In the genomic region with DNA sequence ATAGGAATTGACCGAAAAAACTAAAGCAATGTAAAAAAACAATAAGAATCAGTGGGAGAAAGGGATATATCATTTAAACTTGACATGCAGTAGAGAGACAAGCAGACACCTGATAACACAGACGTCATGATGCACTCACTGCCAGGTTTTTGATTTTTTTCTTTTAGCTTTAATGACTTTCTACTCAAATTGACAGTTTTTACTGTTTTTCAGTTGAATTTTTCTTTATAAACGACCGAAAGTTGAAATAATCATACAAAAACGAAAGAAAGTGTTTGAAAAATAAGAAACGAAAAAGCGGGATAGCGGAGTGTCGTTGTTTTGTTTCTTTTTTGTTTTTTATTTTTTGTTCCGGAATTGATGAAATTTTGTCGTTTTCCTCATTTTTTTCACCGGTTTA, we compare ENCODE assay signal across 6 worm cellular contexts.
TF ChIP-seq lines count a peak whose summit lies in the region.

A gene (plus strand): TSS at position 83 of the 400 bp plus-strand sequence.

TF ChIP-seq in whole organism, L1 larva, 84 proteins besides CTCF, POLR2A, EP300 and RAD21 (continues in another document):
- no peak for TF ChIP-seq snpc-4 (tag; optimal IDR thresholded peaks at IDR 0.05; lab: Kevin White, UChicago)
- TF ChIP-seq mef-2 (tag; optimal IDR thresholded peaks at IDR 0.05; lab: Kevin White, UChicago): no peak
- no peak for TF ChIP-seq efl-1 (optimal IDR thresholded peaks at IDR 0.05; lab: Kevin White, UChicago)
- TF ChIP-seq efl-1 (GFP tag; optimal IDR thresholded peaks at IDR 0.05 in 1 of 2; lab: Kevin White, UChicago): no peak
- no peak for TF ChIP-seq isw-1 (GFP tag; IDR thresholded peaks at IDR 0.05; lab: Robert Waterston, UW)
- no peak for TF ChIP-seq zip-4 (GFP tag; optimal IDR thresholded peaks at IDR 0.05; lab: Kevin White, UChicago)
- peak; percentile 11 for TF ChIP-seq nhr-85 (tag; lab: Kevin White, UChicago)
- TF ChIP-seq unc-30 (tag; optimal IDR thresholded peaks at IDR 0.05; lab: Kevin White, UChicago): no peak
- no peak for TF ChIP-seq pag-3 (tag; optimal IDR thresholded peaks at IDR 0.05; lab: Kevin White, UChicago; ENCODE audit: borderline replicate concordance, insufficient read depth)
- no peak for TF ChIP-seq skn-1 (tag; optimal IDR thresholded peaks at IDR 0.05; lab: Kevin White, UChicago)
- TF ChIP-seq zag-1 (tag; optimal IDR thresholded peaks at IDR 0.05; lab: Kevin White, UChicago): no peak
- no peak for TF ChIP-seq rnt-1 (tag; optimal IDR thresholded peaks at IDR 0.05; lab: Kevin White, UChicago)
- TF ChIP-seq mab-9 (GFP tag; IDR thresholded peaks at IDR 0.05; lab: Robert Waterston, UW): no peak
- no peak for TF ChIP-seq nhr-11 (tag; optimal IDR thresholded peaks at IDR 0.05; lab: Kevin White, UChicago)
- no peak for TF ChIP-seq nhr-77 (tag; optimal IDR thresholded peaks at IDR 0.05; lab: Kevin White, UChicago)

TF ChIP-seq in whole organism, L2 larva, 48 proteins besides CTCF, POLR2A, EP300 and RAD21:
- TF ChIP-seq C34F6.9 (tag; optimal IDR thresholded peaks at IDR 0.05; lab: Kevin White, UChicago) (peak; percentile 37), snpc-4 (tag; optimal IDR thresholded peaks at IDR 0.05; lab: Kevin White, UChicago) (no peak)

TF ChIP-seq in whole organism, L3 larva, 47 proteins besides CTCF, POLR2A, EP300 and RAD21:
- TF ChIP-seq pha-4 (tag; optimal IDR thresholded peaks at IDR 0.05; lab: Kevin White, UChicago) (peak; percentile 25), nhr-77 (tag; optimal IDR thresholded peaks at IDR 0.05; lab: Kevin White, UChicago) (no peak)

TF ChIP-seq in whole organism, L4 larva, 104 proteins besides CTCF, POLR2A, EP300 and RAD21:
- TF ChIP-seq dve-1 (tag; optimal IDR thresholded peaks at IDR 0.05; lab: Kevin White, UChicago; ENCODE audit: insufficient read depth) (peak; percentile 8), dpl-1 (GFP tag; optimal IDR thresholded peaks at IDR 0.05; lab: Kevin White, UChicago) (no peak), ceh-20 (GFP tag; IDR thresholded peaks at IDR 0.05; lab: Robert Waterston, UW) (peak; percentile 62; the same call in 1 of the 2 replicates), dmd-6 (GFP tag; IDR thresholded peaks at IDR 0.05; lab: Robert Waterston, UW) (peak; percentile 75), ceh-62 (tag; optimal IDR thresholded peaks at IDR 0.05; lab: Kevin White, UChicago) (no peak), snpc-1.2 (GFP tag; IDR thresholded peaks at IDR 0.05; lab: Robert Waterston, UW) (no peak), hlh-11 (tag; optimal IDR thresholded peaks at IDR 0.05; lab: Kevin White, UChicago) (peak; percentile 29), tra-1 (GFP tag; IDR thresholded peaks at IDR 0.05; lab: Robert Waterston, UW) (0 out of 2 replicates have a peak, but pooled peaks have one; percentile 35), lin-39 (tag; optimal IDR thresholded peaks at IDR 0.05; lab: Kevin White, UChicago) (no peak), nhr-28 (tag; optimal IDR thresholded peaks at IDR 0.05; lab: Kevin White, UChicago) (peak; percentile 4), unc-62 (GFP tag; optimal IDR thresholded peaks at IDR 0.05 in 1 of 2; lab: Kevin White, UChicago) (peak in 1 of 2 experiments; percentile 30), unc-62 (tag; optimal IDR thresholded peaks at IDR 0.05; lab: Kevin White, UChicago) (no peak), hlh-30 (tag; optimal IDR thresholded peaks at IDR 0.05; lab: Kevin White, UChicago; ENCODE audit: insufficient read depth) (peak; percentile 14), T20F7.1 (GFP tag; optimal IDR thresholded peaks at IDR 0.05; lab: Kevin White, UChicago) (peak; percentile 85), daf-16 (GFP tag; optimal IDR thresholded peaks at IDR 0.05; lab: Kevin White, UChicago) (no peak), daf-16 (tag; optimal IDR thresholded peaks at IDR 0.05; lab: Kevin White, UChicago) (peak; percentile 20)
TF ChIP-seq in whole organism, L4 larva: peak in this region for 10.

TF ChIP-seq in whole organism, midembryonic, 9 proteins besides CTCF, POLR2A, EP300 and RAD21:
- TF ChIP-seq klf-2 (GFP tag; conservative IDR thresholded peaks at IDR 0.05; lab: Robert Waterston, UW) (no peak), ztf-29 (GFP tag; IDR thresholded peaks at IDR 0.05; lab: Robert Waterston, UW) (0 out of 2 replicates have a peak, but pooled peaks have one; percentile 3)

TF ChIP-seq in whole organism, young adult, 124 proteins besides CTCF, POLR2A, EP300 and RAD21:
- no peak for TF ChIP-seq tlf-1 (GFP tag; optimal IDR thresholded peaks at IDR 0.05; lab: Kevin White, UChicago)
- TF ChIP-seq nhr-80 (tag; optimal IDR thresholded peaks at IDR 0.05; lab: Kevin White, UChicago): peak; percentile 72
- peak; percentile 75 for TF ChIP-seq unc-62 (GFP tag; optimal IDR thresholded peaks at IDR 0.05; lab: Kevin White, UChicago)
- TF ChIP-seq attf-3 (GFP tag; conservative IDR thresholded peaks at IDR 0.05; lab: Robert Waterston, UW): peak; percentile 76
- TF ChIP-seq egl-44 (GFP tag; IDR thresholded peaks at IDR 0.05; lab: Robert Waterston, UW): peak; percentile 30; the same call in 1 of the 2 replicates
- TF ChIP-seq snpc-4 (GFP tag; optimal IDR thresholded peaks at IDR 0.05; lab: Kevin White, UChicago): no peak
- peak in 1 of 4 experiments; percentile 33 for TF ChIP-seq snpc-4 (tag; optimal IDR thresholded peaks at IDR 0.05; lab: Kevin White, UChicago)
- no peak for TF ChIP-seq ekl-4 (GFP tag; IDR thresholded peaks at IDR 0.05; lab: Robert Waterston, UW)
- peak; percentile 4 for TF ChIP-seq atf-7 (tag; optimal IDR thresholded peaks at IDR 0.05; lab: Kevin White, UChicago)
